Fruit fly (Drosophila melanogaster) whole organism, adult: ENCODE data around the gene Spn77Ba.

Experiments used
- CG11617 ChIP-seq: fragments of 200-800 bp; sonication (Bioruptor generic); optimal IDR thresholded peaks from 2 replicates; lab custom pipeline; 2017; ENCODE audit warnings: mild to moderate bottlenecking, missing biosample characterization, missing genetic modification reagents, missing genetic modification characterization
- CG14711 ChIP-seq: fragments of 200-800 bp; sonication (Bioruptor generic); optimal IDR thresholded peaks from 2 replicates; lab custom pipeline; 2018; ENCODE audit warnings: missing biosample characterization, mild to moderate bottlenecking, missing genetic modification characterization, moderate library complexity
- CG1620 ChIP-seq: fragments of 200-800 bp; sonication (Bioruptor generic); optimal IDR thresholded peaks from 2 replicates; lab custom pipeline; 2016; ENCODE audit warnings: missing biosample characterization, missing genetic modification characterization
- CG7045 ChIP-seq: fragments of 200-800 bp; sonication (Bioruptor generic); optimal IDR thresholded peaks from 2 replicates; lab custom pipeline; 2017; ENCODE audit warnings: missing biosample characterization, mild to moderate bottlenecking, missing genetic modification characterization
- CG7101 ChIP-seq: fragments of 200-800 bp; sonication (Bioruptor generic); optimal IDR thresholded peaks from 2 replicates; lab custom pipeline; 2018; ENCODE audit warnings: missing biosample characterization, mild to moderate bottlenecking, missing genetic modification characterization, moderate library complexity
- Clk ChIP-seq: fragments of 200-800 bp; sonication (Bioruptor generic); optimal IDR thresholded peaks from 2 replicates; lab custom pipeline; 2017; ENCODE audit warnings: missing biosample characterization, missing genetic modification characterization
- Crg-1 ChIP-seq: fragments of 200-800 bp; sonication (Bioruptor generic); optimal IDR thresholded peaks from 2 replicates; lab custom pipeline; 2016; ENCODE audit warnings: missing biosample characterization, missing genetic modification characterization
- Hr96 ChIP-seq: fragments of 200-800 bp; sonication (Bioruptor generic); optimal IDR thresholded peaks from 2 replicates; lab custom pipeline; 2016; ENCODE audit warnings: missing biosample characterization, missing genetic modification characterization
- bab1 ChIP-seq: fragments of 200-800 bp; sonication (Bioruptor generic); optimal IDR thresholded peaks from 3 replicates; lab custom pipeline; 2019; ENCODE audit warnings: missing biosample characterization, mild to moderate bottlenecking, missing genetic modification characterization, moderate library complexity
- kay ChIP-seq: fragments of 200-800 bp; sonication (Bioruptor generic); peaks from one replicate; lab custom pipeline; 2016; ENCODE audit warnings: missing biosample characterization, missing genetic modification characterization, borderline replicate concordance

DNA sequence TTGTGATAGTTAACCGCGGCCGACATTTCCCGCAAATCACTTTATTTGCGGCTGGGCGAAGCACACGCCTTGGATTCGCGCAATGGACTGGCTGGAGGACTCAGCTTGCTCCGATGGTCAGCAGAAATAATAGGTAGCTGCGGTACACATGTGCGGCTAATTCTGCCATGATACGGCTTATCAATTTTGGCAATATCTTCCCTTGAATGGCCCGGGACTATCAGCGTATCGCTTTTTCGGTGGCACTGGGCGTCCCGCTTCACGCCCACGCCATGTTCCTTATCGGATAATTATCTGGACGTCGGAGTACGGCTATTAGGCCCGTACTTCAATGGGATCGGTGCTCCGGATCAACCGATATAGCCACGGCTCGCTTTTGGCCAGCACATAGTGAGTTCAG is 49.1 kb downstream of the Spn77Ba start:
- TF ChIP-seq kay (GFP tag; lab: Kevin White, UChicago) (no peak), bab1 (GFP tag; lab: Kevin White, UChicago) (no peak), CG1620 (GFP tag; lab: Kevin White, UChicago) (no peak), CG11617 (no peak), CG7101 (tag; lab: Kevin White, UChicago) (no peak), Hr96 (GFP tag; lab: Kevin White, UChicago) (no peak), CG14711 (no peak), Clk (no peak), Crg-1 (GFP tag; lab: Kevin White, UChicago) (no peak), CG7045 (GFP tag; lab: Kevin White, UChicago) (no peak)
